Worm (Caenorhabditis elegans) whole organism, young adult: ENCODE results near the gene rop-1.

ENCODE experiments used
- B0019.2 ChIP-seq: fragments of 200-800 bp; sonication (Bioruptor generic); conservative IDR thresholded peaks from 2 replicates; pipeline ENCODE4 v1.3.6; 2022; ENCODE audit warnings: missing genetic modification reagents, missing genetic modification characterization, missing compliant biosample characterization
- B0035.1 ChIP-seq: sonication (generic microtip); optimal IDR thresholded peaks from 2 replicates; lab custom pipeline; 2016; ENCODE audit warnings: missing genetic modification characterization, mild to moderate bottlenecking, missing compliant biosample characterization, missing genotype, missing genetic modification reagents
- C06A6.2 ChIP-seq: fragments of 200-800 bp; sonication (Bioruptor generic); conservative IDR thresholded peaks from 2 replicates; pipeline ENCODE4 v1.3.6; 2022; ENCODE audit warnings: missing genetic modification characterization, missing compliant biosample characterization
- C17E4.6 ChIP-seq: fragments of 200-800 bp; sonication (Bioruptor generic); IDR thresholded peaks from 2 replicates; pipeline ENCODE4 v1.3.6; 2022; ENCODE audit warnings: missing genetic modification reagents, missing genetic modification characterization, missing compliant biosample characterization
- F23B12.7 ChIP-seq: sonication (generic microtip); optimal IDR thresholded peaks from 2 replicates; lab custom pipeline; 2017; ENCODE audit warnings: missing genetic modification characterization, mild to moderate bottlenecking, missing compliant biosample characterization, antibody characterized with exemption, moderate library complexity; ENCODE audit not compliant: insufficient read depth
- F49E8.2 ChIP-seq: sonication (generic microtip); optimal IDR thresholded peaks from 3 replicates; lab custom pipeline; 2017; ENCODE audit warnings: missing genetic modification characterization, mild to moderate bottlenecking, missing compliant biosample characterization, antibody characterized with exemption, moderate library complexity; ENCODE audit not compliant: insufficient read depth
- F52B5.7 ChIP-seq: sonication (generic microtip); optimal IDR thresholded peaks from 2 replicates; lab custom pipeline; 2016; ENCODE audit warnings: mild to moderate bottlenecking, missing genetic modification characterization, missing compliant biosample characterization
- T07F8.4 ChIP-seq: sonication (generic microtip); optimal IDR thresholded peaks from 2 replicates; lab custom pipeline; 2016; ENCODE audit warnings: mild to moderate bottlenecking, missing genetic modification characterization, moderate library complexity, missing compliant biosample characterization
- Y56A3A.18 ChIP-seq: fragments of 200-800 bp; sonication (Bioruptor generic); IDR thresholded peaks from 2 replicates; pipeline ENCODE4 v1.3.6; 2022; ENCODE audit warnings: missing genetic modification reagents, missing genetic modification characterization, missing compliant biosample characterization
- ZK185.1 ChIP-seq: sonication (generic microtip); optimal IDR thresholded peaks from 2 replicates; lab custom pipeline; 2016; ENCODE audit warnings: mild to moderate bottlenecking, missing genetic modification characterization, missing compliant biosample characterization; ENCODE audit not compliant: poor library complexity, severe bottlenecking
- ama-1 ChIP-seq, 3 experiments: fragments of 150-350 bp in 1 of 3; sonication (generic microtip) in 2 of 3; optimal IDR thresholded peaks; 2 replicates each; lab custom pipeline; 2014 to 2018; ENCODE audit warnings: missing biosample characterization in 2 of 3, missing genetic modification characterization in 2 of 3, missing genetic modification reagents in 2 of 3
- bed-1 ChIP-seq: fragments of 200-800 bp; sonication (Bioruptor generic); IDR thresholded peaks from 2 replicates; pipeline ENCODE4 v1.3.6; 2022; ENCODE audit warnings: missing genetic modification reagents, missing genetic modification characterization, missing compliant biosample characterization
- cebp-1 ChIP-seq, 2 experiments: fragments of 200-800 bp in 1 of 2; sonication (Bioruptor generic) in 1 of 2; sonication (generic microtip) in 1 of 2; IDR thresholded peaks in 1 of 2; optimal IDR thresholded peaks in 1 of 2; 2 replicates each; pipeline versions ENCODE4 v1.3.6 to Lab custom; 2017 to 2022; ENCODE audit warnings: missing compliant biosample characterization in 2 of 2, missing genetic modification characterization in 2 of 2, mild to moderate bottlenecking in 1 of 2, missing genetic modification reagents in 1 of 2, moderate library complexity in 1 of 2
- cebp-2 ChIP-seq: fragments of 200-800 bp; sonication (Bioruptor generic); IDR thresholded peaks from 2 replicates; pipeline ENCODE4 v1.3.6; 2022; ENCODE audit warnings: missing genetic modification characterization, missing compliant biosample characterization
- ceh-27 ChIP-seq: fragments of 200-800 bp; sonication (Bioruptor generic); optimal IDR thresholded peaks from 2 replicates; lab custom pipeline; 2018; ENCODE audit warnings: mild to moderate bottlenecking, missing genetic modification characterization, moderate library complexity, missing compliant biosample characterization
- ekl-4 ChIP-seq: fragments of 200-800 bp; sonication (Bioruptor generic); IDR thresholded peaks from 2 replicates; pipeline ENCODE4 v1.3.6; 2022; ENCODE audit warnings: missing genetic modification reagents, missing genetic modification characterization, missing compliant biosample characterization
- fkh-3 ChIP-seq: sonication (generic microtip); optimal IDR thresholded peaks from 2 replicates; lab custom pipeline; 2016; ENCODE audit warnings: mild to moderate bottlenecking, missing genetic modification characterization, missing compliant biosample characterization
- gei-17 ChIP-seq: fragments of 200-800 bp; sonication (Bioruptor generic); optimal IDR thresholded peaks from 2 replicates; lab custom pipeline; 2018; ENCODE audit warnings: mild to moderate bottlenecking, missing genetic modification characterization, missing compliant biosample characterization
- hsf-1 ChIP-seq: fragments of 200-800 bp; sonication (Bioruptor generic); IDR thresholded peaks from 2 replicates; pipeline ENCODE4 v1.3.6; 2022; ENCODE audit warnings: missing genetic modification reagents, missing genetic modification characterization, missing compliant biosample characterization
- lsl-1 ChIP-seq: fragments of 200-800 bp; sonication (Bioruptor generic); optimal IDR thresholded peaks from 2 replicates; lab custom pipeline; 2018; ENCODE audit warnings: mild to moderate bottlenecking, missing genetic modification characterization, moderate library complexity, missing compliant biosample characterization
- nfya-1 ChIP-seq: sonication (generic microtip); optimal IDR thresholded peaks from 2 replicates; lab custom pipeline; 2017; ENCODE audit warnings: antibody characterized with exemption, missing compliant biosample characterization, missing genetic modification characterization, borderline replicate concordance; ENCODE audit not compliant: insufficient read depth
- nfya-2 ChIP-seq: fragments of 200-800 bp; sonication (Bioruptor generic); IDR thresholded peaks from 2 replicates; pipeline ENCODE4 v1.3.6; 2022; ENCODE audit warnings: missing genetic modification reagents, missing genetic modification characterization, missing compliant biosample characterization
- nhr-80 ChIP-seq: sonication (generic microtip); optimal IDR thresholded peaks from 2 replicates; lab custom pipeline; 2016; ENCODE audit warnings: missing genetic modification characterization, missing compliant biosample characterization
- rpc-1 ChIP-seq, 2 experiments: fragments of 150-350 bp in 1 of 2; sonication (generic microtip) in 1 of 2; optimal IDR thresholded peaks; 2 replicates each; lab custom pipeline; 2014 to 2018; ENCODE audit warnings: missing biosample characterization in 1 of 2, missing genetic modification characterization in 1 of 2, missing genetic modification reagents in 1 of 2, missing genotype in 1 of 2
- sea-2 ChIP-seq: fragments of 200-800 bp; sonication (Bioruptor generic); IDR thresholded peaks from 2 replicates; pipeline ENCODE4 v1.3.6; 2022; ENCODE audit warnings: missing genetic modification characterization, missing compliant biosample characterization
- snpc-3.4 ChIP-seq: sonication (generic microtip); optimal IDR thresholded peaks from 2 replicates; lab custom pipeline; 2017; ENCODE audit warnings: missing genetic modification characterization, mild to moderate bottlenecking, missing compliant biosample characterization, antibody characterized with exemption, moderate library complexity, missing genotype, missing genetic modification reagents
- somi-1 ChIP-seq: fragments of 200-800 bp; sonication (Bioruptor generic); optimal IDR thresholded peaks from 2 replicates; lab custom pipeline; 2018; ENCODE audit warnings: mild to moderate bottlenecking, missing genetic modification characterization, missing compliant biosample characterization
- sptf-2 ChIP-seq: fragments of 200-800 bp; sonication (Bioruptor generic); optimal IDR thresholded peaks from 2 replicates; lab custom pipeline; 2018; ENCODE audit warnings: mild to moderate bottlenecking, missing genetic modification characterization, missing compliant biosample characterization
- tbp1 ChIP-seq: fragments of 200-800 bp; sonication (Bioruptor generic); optimal IDR thresholded peaks from 2 replicates; lab custom pipeline; 2018; ENCODE audit warnings: mild to moderate bottlenecking, missing genetic modification characterization, missing compliant biosample characterization
- unc-130 ChIP-seq: sonication (generic microtip); optimal IDR thresholded peaks from 2 replicates; lab custom pipeline; 2016; ENCODE audit warnings: missing genetic modification reagents, missing genetic modification characterization, missing compliant biosample characterization
- unc-62 ChIP-seq: fragments of 150-350 bp; optimal IDR thresholded peaks from 2 replicates; lab custom pipeline; 2014; ENCODE audit warnings: missing biosample characterization, missing genetic modification reagents, missing genetic modification characterization
- zfh-2 ChIP-seq: fragments of 200-800 bp; sonication (Bioruptor generic); conservative IDR thresholded peaks from 2 replicates; pipeline ENCODE4 v1.3.6; 2022; ENCODE audit warnings: missing genetic modification reagents, missing genetic modification characterization, missing compliant biosample characterization
- ztf-26 ChIP-seq: sonication (generic microtip); optimal IDR thresholded peaks from 2 replicates; lab custom pipeline; 2017; ENCODE audit warnings: missing genetic modification characterization, missing compliant biosample characterization
- ztf-3 ChIP-seq: fragments of 200-800 bp; sonication (Bioruptor generic); optimal IDR thresholded peaks from 2 replicates; lab custom pipeline; 2018; ENCODE audit warnings: mild to moderate bottlenecking, missing genetic modification characterization, missing compliant biosample characterization

rop-1 gene

DNA sequence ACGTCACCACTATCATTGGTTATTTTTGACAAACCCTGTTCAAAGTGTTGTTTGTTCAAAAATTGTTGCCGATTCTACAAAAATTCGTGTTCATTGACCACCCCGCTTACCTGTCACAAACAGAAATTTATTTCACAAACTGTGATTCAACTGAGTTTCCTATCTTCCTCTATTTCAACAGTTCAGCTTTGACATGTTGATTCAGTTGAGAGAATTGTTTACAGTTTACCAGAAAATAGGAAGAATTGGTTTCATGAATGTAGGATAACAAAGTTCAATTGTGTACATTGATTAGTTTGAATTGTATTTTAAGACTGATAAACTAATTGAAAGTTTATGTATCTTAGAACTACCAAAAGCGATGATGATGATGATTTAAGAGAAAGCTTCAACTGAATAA lies 9.2 kb downstream of the rop-1 start:
- TF ChIP-seq cebp-1 (GFP tag; IDR thresholded peaks at IDR 0.05; lab: Robert Waterston, UW) (no peak), cebp-1 (tag; optimal IDR thresholded peaks at IDR 0.05; lab: Kevin White, UChicago) (peak; percentile 34), ztf-26 (tag; lab: Kevin White, UChicago) (no peak), sptf-2 (GFP tag; lab: Kevin White, UChicago) (no peak), ztf-3 (GFP tag; lab: Kevin White, UChicago) (no peak), F52B5.7 (tag; lab: Kevin White, UChicago) (no peak), sea-2 (GFP tag; lab: Robert Waterston, UW) (no peak), tbp1 (GFP tag; lab: Kevin White, UChicago) (no peak), unc-62 (GFP tag; lab: Kevin White, UChicago) (peak; percentile 91), C17E4.6 (GFP tag; lab: Robert Waterston, UW) (no peak)

DNA sequence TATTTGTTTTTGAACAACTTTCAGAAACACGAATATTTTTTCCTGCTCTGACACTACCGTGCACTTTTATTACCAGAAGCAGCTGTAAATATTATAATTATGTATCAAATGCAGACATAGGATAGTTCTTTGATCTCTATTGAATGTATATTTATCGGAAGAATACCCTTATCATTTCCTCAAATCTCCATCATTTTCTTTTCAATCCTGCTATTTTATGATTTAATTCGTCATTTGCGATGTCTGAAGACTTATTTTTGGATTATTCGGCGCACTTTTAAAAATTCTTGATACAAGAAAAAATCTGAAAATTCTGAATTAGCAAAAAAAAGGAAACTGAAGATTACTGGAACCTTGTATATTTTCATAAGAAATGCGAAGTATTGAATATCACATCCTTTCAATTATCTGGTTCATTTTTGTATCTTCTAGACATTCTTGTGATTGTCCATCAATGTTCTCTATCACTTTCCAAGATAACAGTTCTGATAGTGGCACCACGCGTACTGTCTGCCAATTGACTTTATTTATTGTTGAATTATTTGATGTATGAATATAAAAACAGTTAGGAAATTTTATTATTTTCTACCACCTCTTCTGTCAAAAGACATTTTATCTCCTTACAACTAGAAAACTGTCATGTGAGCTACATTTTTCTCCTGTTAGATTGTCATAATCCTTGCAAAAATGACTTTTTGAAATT lies 10.7 kb downstream of the rop-1 start:
- TF ChIP-seq nhr-80 (tag; lab: Kevin White, UChicago) (peak; percentile 61), zfh-2 (GFP tag; lab: Robert Waterston, UW) (no peak), cebp-2 (GFP tag; lab: Robert Waterston, UW) (no peak), fkh-3 (tag; lab: Kevin White, UChicago) (no peak)

DNA sequence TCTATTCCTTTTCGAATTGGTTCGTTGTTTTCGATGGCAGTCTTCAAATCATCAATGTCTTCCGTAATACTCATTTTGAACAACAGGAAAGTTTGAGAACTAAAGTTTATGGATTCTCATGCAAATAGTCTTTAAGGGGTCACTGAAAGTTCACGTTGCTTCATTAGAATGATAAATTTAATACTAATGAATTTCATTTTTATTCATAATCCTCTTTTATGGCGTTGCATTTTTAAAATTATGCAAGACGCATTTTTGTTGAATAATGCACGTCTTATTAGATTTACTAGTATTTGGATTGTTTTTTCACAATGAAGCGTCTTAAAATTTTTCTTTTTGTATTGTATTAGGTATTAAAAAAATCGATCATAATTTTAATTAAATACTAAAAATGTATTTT lies 11.8 kb downstream of the rop-1 start, which contains the start of gene C12D8.9:
Gene C12D8.9 (minus strand): TSS at position 101 of the 400 bp plus-strand sequence.
- no peak for TF ChIP-seq nfya-2 (GFP tag; lab: Robert Waterston, UW)
- no peak for TF ChIP-seq C06A6.2
- no peak for TF ChIP-seq lsl-1
- no peak for TF ChIP-seq unc-130 (GFP tag; lab: Kevin White, UChicago)
- no peak for TF ChIP-seq rpc-1 (optimal IDR thresholded peaks at IDR 0.05; lab: Kevin White, UChicago)
- no peak for TF ChIP-seq rpc-1 (tag; optimal IDR thresholded peaks at IDR 0.05; lab: Kevin White, UChicago)

DNA sequence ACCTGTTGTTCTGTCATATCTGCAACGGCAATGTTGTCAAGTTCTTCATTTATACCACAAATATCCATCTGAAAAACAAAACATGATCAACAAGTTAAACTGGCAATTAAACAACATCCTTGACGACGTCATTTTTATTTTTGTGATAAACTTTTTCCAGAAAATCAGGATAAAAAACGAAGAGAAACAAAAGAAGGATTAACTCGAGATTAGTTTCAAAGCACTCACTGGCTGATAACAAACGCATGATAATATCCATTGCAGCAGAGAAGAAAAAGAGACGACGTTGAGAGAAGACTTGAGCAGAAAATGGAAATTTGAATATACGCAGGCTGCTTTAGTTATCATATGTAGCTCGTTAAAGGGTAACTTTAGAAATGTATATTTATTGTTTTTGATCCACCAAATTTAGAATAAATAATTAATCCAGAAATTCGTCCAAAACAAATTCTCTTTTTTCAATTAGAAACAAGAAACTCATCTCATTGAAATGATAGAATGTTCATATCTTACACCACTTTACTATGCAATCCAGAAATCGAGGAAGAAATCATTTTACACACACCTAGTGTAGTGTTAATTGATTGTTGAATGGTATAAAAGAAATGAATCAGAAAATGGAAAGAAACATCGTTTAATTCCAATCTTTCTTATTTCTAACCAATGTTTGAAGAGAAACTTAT lies 13.6 kb downstream of the rop-1 start, which contains the start of the genes C12D8.21 and col-148:
Gene C12D8.21 (minus strand): TSS at position 68 of the 683 bp plus-strand sequence.
Gene col-148 (plus strand): TSS at position 633 of the 683 bp plus-strand sequence.
- TF ChIP-seq ekl-4 (GFP tag; lab: Robert Waterston, UW) = no peak
- no peak for TF ChIP-seq nhr-80 (tag; lab: Kevin White, UChicago)
- TF ChIP-seq ceh-27 (GFP tag; lab: Kevin White, UChicago) = no peak

DNA sequence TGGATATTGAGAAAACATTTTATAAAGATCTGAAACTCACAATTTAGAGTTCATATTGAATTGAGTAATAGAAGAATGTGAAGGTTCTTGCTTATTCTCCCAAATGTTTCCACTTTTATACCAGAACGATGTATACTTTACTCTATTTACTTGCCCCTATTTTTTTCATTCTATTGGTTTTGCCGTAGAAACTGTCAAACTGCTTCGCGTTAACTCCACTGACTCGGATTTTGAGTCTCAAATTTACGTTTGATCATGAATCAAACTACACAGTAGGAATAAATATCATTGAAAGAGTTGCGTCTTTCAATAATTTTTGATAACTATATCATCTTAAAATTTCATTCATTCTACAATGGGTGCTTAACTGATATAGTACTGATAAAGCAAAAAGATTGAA lies 15.0 kb downstream of the rop-1 start, which contains the start of gene fipr-8:
Gene fipr-8 (minus strand): TSS at position 101 of the 400 bp plus-strand sequence.
- TF ChIP-seq hsf-1 (GFP tag; lab: Robert Waterston, UW) (no peak), F23B12.7 (tag; lab: Kevin White, UChicago) (no peak), unc-130 (GFP tag; lab: Kevin White, UChicago) (no peak), snpc-3.4 (tag; lab: Kevin White, UChicago) (no peak), unc-62 (GFP tag; lab: Kevin White, UChicago) (no peak), nhr-80 (tag; lab: Kevin White, UChicago) (no peak), ama-1 (optimal IDR thresholded peaks at IDR 0.05; lab: Kevin White, UChicago) (no peak), ama-1 (GFP tag; optimal IDR thresholded peaks at IDR 0.05; lab: Kevin White, UChicago) (no peak), sea-2 (GFP tag; lab: Robert Waterston, UW) (no peak), F49E8.2 (tag; lab: Kevin White, UChicago) (no peak), gei-17 (GFP tag; lab: Kevin White, UChicago) (no peak), somi-1 (no peak), B0035.1 (no peak), bed-1 (GFP tag; lab: Robert Waterston, UW) (no peak), Y56A3A.18 (GFP tag; lab: Robert Waterston, UW) (no peak), nfya-1 (tag; lab: Kevin White, UChicago) (no peak), T07F8.4 (tag; lab: Kevin White, UChicago) (no peak), ztf-3 (GFP tag; lab: Kevin White, UChicago) (no peak), ZK185.1 (tag; lab: Kevin White, UChicago) (no peak), B0019.2 (GFP tag; lab: Robert Waterston, UW) (no peak)
